Worm (Caenorhabditis elegans) whole organism, late embryonic: ENCODE results near the gene cor-1.

ENCODE experiments used
- F13H6.1 ChIP-seq: sonication (generic microtip); optimal IDR thresholded peaks from 2 replicates; lab custom pipeline; 2016; ENCODE audit warnings: missing genetic modification characterization, missing compliant biosample characterization
- che-1 ChIP-seq: sonication (generic microtip); optimal IDR thresholded peaks from 2 replicates; lab custom pipeline; 2016; ENCODE audit warnings: mild to moderate bottlenecking, missing genetic modification characterization, missing compliant biosample characterization
- dmd-4 ChIP-seq: sonication (generic microtip); optimal IDR thresholded peaks from 2 replicates; lab custom pipeline; 2016; ENCODE audit warnings: borderline replicate concordance, missing genetic modification characterization, missing compliant biosample characterization
- nhr-11 ChIP-seq: fragments of 150-350 bp; optimal IDR thresholded peaks from 2 replicates; lab custom pipeline; 2014; ENCODE audit warnings: missing biosample characterization, missing genetic modification characterization
- nhr-232 ChIP-seq: sonication (generic microtip); optimal IDR thresholded peaks from 2 replicates; lab custom pipeline; 2016; ENCODE audit warnings: missing genetic modification characterization, missing compliant biosample characterization
- pqm-1 ChIP-seq: sonication (generic microtip); optimal IDR thresholded peaks from 2 replicates; lab custom pipeline; 2016; ENCODE audit warnings: missing genetic modification characterization, missing compliant biosample characterization
- rnt-1 ChIP-seq: sonication (generic microtip); optimal IDR thresholded peaks from 2 replicates; lab custom pipeline; 2016; ENCODE audit warnings: missing genetic modification characterization, missing compliant biosample characterization
- sox-2 ChIP-seq: fragments of 200-800 bp; sonication (Bioruptor generic); IDR thresholded peaks from 2 replicates; pipeline ENCODE4 v1.3.6; 2022; ENCODE audit warnings: missing genetic modification reagents, missing genetic modification characterization, missing compliant biosample characterization
- tbx-7 ChIP-seq: sonication (generic microtip); optimal IDR thresholded peaks from 2 replicates; lab custom pipeline; 2016; ENCODE audit warnings: missing genotype, missing genetic modification characterization, missing compliant biosample characterization
- unc-55 ChIP-seq: sonication (generic microtip); optimal IDR thresholded peaks from 2 replicates; lab custom pipeline; 2017; ENCODE audit warnings: missing biosample characterization, missing genetic modification reagents, missing genetic modification characterization

ce11 chrIII:10261682-10262081, 12.8 kb downstream of the cor-1 start, which contains the start of gene bbs-5:
- TF ChIP-seq pqm-1 (tag; lab: Kevin White, UChicago): no peak
- no peak for TF ChIP-seq F13H6.1
- TF ChIP-seq nhr-11 (tag; lab: Kevin White, UChicago): no peak
- TF ChIP-seq unc-55: no peak
- TF ChIP-seq che-1 (tag; lab: Kevin White, UChicago): no peak
- no peak for TF ChIP-seq sox-2 (GFP tag; lab: Robert Waterston, UW)
- TF ChIP-seq tbx-7 (tag; lab: Kevin White, UChicago): no peak
- no peak for TF ChIP-seq rnt-1 (tag; lab: Kevin White, UChicago)
- no peak for TF ChIP-seq nhr-232
- TF ChIP-seq dmd-4: no peak
